Worm (Caenorhabditis elegans): ENCODE results near the gene F21D12.3.
"Not testable (repeated sequence)": the region's sequence is repeated elsewhere in the genome, so short reads cannot be mapped to it uniquely, and the experiment has no call there.

DNA sequence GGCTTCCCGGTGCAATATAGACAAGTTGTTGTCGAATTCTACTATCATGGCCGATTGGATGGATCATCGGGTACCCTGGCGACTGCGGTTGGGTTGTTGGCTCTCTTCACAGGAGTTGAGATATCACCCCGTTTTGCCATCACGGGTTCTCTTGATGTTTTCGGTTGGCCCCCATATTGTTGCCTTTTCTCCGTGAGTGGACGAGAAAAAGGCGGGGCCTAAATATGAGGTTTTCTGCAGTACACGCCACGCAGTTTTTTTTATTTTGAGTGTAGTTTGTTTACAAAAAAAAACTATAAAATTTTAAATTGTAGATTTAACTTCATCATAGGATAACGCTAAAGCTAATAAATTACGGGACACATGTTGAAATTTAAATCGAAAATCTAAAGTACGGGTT is 48.5 kb upstream of the F21D12.3 start:
- not testable (repeated sequence) for TF ChIP-seq aly-2 (tag; optimal IDR thresholded peaks at IDR 0.05); dmd-9 (GFP tag; IDR thresholded peaks at IDR 0.05); nhr-41 (GFP tag; IDR thresholded peaks at IDR 0.05); set-16 (GFP tag; IDR thresholded peaks at IDR 0.05); R02D3.7 (tag; optimal IDR thresholded peaks at IDR 0.05); dpl-1 (GFP tag; optimal IDR thresholded peaks at IDR 0.05); spr-3 (GFP tag; optimal IDR thresholded peaks at IDR 0.05); vab-7 (GFP tag; IDR thresholded peaks at IDR 0.05); snpc-4 (tag; optimal IDR thresholded peaks at IDR 0.05); lsy-2 (tag; optimal IDR thresholded peaks at IDR 0.05); nhr-42 (GFP tag; IDR thresholded peaks at IDR 0.05); F10B5.3 (tag; optimal IDR thresholded peaks at IDR 0.05); pha-4 (GFP tag; IDR thresholded peaks at IDR 0.05); pha-4 (tag; optimal IDR thresholded peaks at IDR 0.05)
